Worm (Caenorhabditis elegans) whole organism, L4/young adult: ENCODE measurements around the gene pqn-96.
A peak's percentile ranks its signal among the peaks of the same experiment; 100 is the strongest.

Experiments used
- W03F9.2 ChIP-seq: fragments of 150-350 bp; optimal IDR thresholded peaks from 2 replicates; lab custom pipeline; 2014; ENCODE audit warnings: missing biosample characterization, missing genetic modification characterization
- dao-5 ChIP-seq: sonication (generic microtip); optimal IDR thresholded peaks from 2 replicates; lab custom pipeline; 2016; ENCODE audit warnings: missing genotype, missing genetic modification characterization, moderate library complexity, missing compliant biosample characterization
- him-1 ChIP-seq: sonication (generic microtip); optimal IDR thresholded peaks from 2 replicates; lab custom pipeline; 2016; ENCODE audit warnings: missing genotype, missing genetic modification reagents, missing genetic modification characterization, missing compliant biosample characterization

Gene pqn-96

DNA sequence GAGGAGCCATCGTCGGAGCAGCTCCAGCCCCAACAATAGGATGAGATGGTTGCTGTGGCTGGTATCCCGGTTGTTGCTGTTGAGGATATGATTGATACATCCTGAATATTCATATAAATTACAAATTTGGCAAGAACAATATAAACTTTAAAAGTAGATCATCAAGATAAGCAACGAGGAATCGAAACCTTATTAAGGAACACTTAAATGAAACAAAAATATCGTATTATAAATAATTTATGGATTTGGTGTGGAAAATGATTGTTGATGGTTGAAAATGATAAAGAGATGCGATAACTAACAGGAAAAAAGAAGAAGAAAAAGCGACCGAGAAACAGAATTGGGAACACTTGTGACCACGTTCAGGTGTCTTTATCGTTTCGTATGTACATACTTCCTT is at the start of gene pqn-96:
Gene pqn-96 (minus strand): TSS at position 101 of the 400 bp plus-strand sequence.
- no peak for TF ChIP-seq dao-5 (tag; lab: Kevin White, UChicago)
- TF ChIP-seq W03F9.2 = no peak
- TF ChIP-seq him-1 = no peak

- TF ChIP-seq him-1 (no peak), W03F9.2 (no peak), dao-5 (tag; lab: Kevin White, UChicago) (no peak)
Observed at ce11 chrIII:8483853-8484252, 44.6 kb upstream of the pqn-96 start, which contains the start of gene F42H10.3. F42H10.3 (plus strand) TSS chrIII:8484153.

DNA sequence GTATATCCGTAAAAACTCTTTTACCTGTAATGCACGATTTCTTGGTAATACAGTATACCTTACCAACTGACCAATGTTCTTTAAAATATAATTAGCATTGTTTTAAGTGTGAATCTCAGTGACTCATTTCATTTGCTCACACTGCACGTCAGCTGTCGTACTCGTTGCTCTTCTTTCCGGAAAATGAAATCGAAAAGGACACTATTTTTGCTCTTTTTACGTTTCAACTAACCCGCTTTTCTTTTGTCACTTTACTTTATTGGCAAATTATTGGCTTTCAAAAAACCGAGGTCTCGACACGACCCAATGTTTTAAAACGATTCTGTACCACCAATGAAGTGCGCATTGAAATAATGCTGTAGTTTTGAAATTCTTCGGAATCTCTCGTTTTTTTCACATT is 41.1 kb upstream of the pqn-96 start, which contains the start of gene F42H10.6:
Gene F42H10.6 (minus strand): TSS at position 101 of the 400 bp plus-strand sequence.
- TF ChIP-seq W03F9.2 (no peak), dao-5 (tag; lab: Kevin White, UChicago) (no peak), him-1 (no peak)

DNA sequence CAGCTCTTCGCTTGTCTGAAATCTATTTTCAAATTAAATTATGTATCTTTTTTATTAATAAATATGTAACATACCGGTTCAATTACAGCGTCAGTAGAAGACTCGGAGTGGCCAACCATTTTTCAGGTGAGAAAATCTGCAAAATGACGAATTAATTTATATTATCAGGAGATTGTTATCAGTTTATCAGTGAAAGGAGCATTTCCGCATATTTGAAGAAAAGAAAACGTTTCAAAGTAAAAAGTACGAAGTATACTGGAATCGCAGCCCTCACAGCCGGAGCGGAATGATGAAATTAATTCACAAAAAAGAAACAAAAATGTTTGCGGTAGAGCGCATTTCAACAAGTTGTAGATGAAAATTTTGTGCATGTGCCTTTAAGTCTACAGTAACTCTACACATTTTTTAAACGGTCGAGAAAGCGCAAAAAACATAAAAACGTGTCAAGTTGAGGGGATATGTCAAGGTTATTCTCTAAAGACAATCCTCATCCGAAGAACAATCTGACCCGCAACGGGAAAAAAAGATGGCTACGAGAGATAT is 40.2 kb upstream of the pqn-96 start:
- no peak for TF ChIP-seq W03F9.2
- TF ChIP-seq him-1 = no peak
- TF ChIP-seq dao-5 (tag; lab: Kevin White, UChicago) = no peak

- TF ChIP-seq W03F9.2 (no peak), dao-5 (tag; lab: Kevin White, UChicago) (no peak), him-1 (no peak)
Observed at ce11 chrIII:8473292-8473691, 34.1 kb upstream of the pqn-96 start.

DNA sequence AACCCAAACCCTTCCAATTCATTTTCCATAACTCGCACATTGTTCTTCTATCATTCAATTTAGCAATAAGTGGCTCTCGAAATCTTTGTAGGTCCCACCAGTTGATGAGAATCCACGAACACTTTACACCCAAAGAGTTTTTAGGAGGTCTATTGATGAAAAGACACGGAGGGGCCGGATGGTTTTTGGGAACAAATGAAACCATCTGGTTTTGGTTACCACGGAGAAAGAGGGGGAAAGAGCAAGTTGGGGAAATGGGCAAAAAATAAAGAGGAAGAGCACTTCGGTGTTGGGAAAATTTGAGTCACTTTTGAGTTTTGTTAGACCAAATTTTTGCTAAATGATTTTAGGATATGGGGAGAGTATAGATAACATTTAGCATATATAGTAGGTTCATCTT is 28.3 kb upstream of the pqn-96 start:
- no peak for TF ChIP-seq W03F9.2
- TF ChIP-seq him-1 = no peak
- no peak for TF ChIP-seq dao-5 (tag; lab: Kevin White, UChicago)

ce11 chrIII:8466735-8467134 is 27.5 kb upstream of the pqn-96 start, which contains the start of gene mig-39:
mig-39 (plus strand) TSS chrIII:8467035.
- TF ChIP-seq dao-5 (tag; lab: Kevin White, UChicago) (no peak), him-1 (no peak), W03F9.2 (no peak)

ce11 chrIII:8461410-8461809 is 22.2 kb upstream of the pqn-96 start:
- TF ChIP-seq W03F9.2 (no peak), dao-5 (tag; lab: Kevin White, UChicago) (no peak), him-1 (no peak)

DNA sequence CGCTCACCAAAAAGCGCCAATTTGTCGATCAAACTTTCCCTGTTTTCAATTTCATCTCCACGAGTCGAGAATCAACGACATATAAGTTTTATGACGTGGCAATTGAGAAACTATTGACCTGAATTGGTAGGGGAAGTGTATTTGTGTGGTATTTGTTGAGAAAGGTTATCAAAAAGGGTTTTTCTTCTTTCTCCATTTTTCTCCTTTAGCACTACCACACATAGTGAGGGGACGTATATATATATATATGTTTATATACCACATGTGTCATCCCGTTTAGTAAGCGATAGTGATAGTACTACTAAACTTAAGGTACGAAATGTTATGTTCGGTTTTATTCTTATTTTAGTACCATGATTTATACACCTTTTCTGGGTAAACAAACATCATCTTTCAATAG is 18.4 kb upstream of the pqn-96 start:
- TF ChIP-seq dao-5 (tag; lab: Kevin White, UChicago) (no peak), W03F9.2 (no peak), him-1 (no peak)

- no peak for TF ChIP-seq W03F9.2
- no peak for TF ChIP-seq him-1
- TF ChIP-seq dao-5 (tag; lab: Kevin White, UChicago) = no peak
Observed at ce11 chrIII:8451181-8451580, 12.0 kb upstream of the pqn-96 start.

DNA sequence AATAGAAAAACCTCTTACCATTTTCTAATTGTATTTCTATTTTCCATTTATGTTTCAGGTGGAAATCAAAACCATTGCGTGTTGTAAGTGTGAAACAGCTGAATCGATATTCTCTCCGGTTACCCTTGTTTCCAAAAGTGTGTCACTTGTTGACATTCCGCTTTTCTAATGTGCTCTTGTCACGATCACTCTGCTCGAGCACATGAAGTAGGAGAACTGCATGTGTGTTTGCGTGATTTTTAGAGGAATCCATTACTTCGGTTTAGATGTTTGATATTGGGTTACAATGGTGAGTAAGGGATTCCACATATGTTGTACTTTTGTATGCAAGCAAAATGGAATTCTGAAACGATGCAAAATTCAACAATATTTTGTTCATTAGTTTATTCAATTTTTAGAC is 11.3 kb upstream of the pqn-96 start:
- TF ChIP-seq dao-5 (tag; lab: Kevin White, UChicago) = no peak
- no peak for TF ChIP-seq W03F9.2
- no peak for TF ChIP-seq him-1

DNA sequence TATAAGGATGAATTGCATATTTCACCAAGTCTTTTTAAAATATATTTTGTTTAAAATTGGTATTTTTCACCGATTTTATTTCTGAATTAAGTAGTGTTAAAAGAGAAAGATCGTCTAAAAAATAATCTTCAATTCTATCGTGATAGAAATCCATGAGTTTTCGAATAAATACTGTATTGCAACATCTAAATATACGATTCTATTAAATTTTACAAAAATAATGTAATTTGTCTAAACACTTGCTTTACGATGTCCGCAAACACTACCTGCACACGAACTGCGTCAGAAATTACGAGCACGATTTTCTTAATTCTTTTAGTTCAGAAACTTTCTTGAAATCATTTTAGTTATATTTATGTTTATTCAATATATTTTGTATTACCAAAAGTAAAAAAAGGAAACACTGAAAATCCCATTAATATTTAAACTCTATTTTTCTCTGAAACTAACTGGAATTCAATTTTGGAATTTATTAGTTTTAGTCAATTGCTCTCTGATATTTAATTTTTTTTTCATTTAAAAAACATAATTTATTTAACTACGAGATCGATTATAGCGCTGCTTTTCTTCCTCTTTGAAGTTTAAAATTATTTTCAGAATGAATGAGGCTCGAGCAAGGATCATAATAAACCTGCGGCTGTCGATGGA is 10.1 kb upstream of the pqn-96 start, which contains the start of gene mrpl-32:
Gene mrpl-32 (plus strand): TSS at position 598 of the 648 bp plus-strand sequence.
- TF ChIP-seq him-1 = no peak
- TF ChIP-seq W03F9.2 = peak; percentile 61

DNA sequence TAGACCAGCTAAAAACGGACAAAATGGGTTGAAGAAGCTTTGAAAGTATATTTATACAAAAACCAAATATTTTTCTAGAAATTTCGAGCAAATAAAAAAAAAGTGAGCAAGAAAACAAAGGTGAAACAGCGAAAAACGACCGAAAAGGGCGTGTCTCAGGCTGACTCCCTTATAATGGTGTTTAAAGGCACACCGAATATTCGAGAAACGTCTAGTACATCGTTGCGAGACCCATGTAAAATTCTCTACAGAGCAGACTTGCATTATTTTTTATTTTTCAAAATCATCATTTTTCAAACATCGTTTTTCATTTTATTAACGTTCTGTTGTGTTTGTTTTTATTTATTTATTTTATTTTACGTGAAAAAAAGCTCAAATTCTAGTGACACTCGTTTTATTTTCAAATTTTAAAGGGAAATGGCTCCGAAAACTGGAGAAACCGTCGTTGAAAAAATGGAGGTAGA is 7.8 kb upstream of the pqn-96 start, which contains the start of gene rpn-3:
Gene rpn-3 (plus strand): TSS at position 414 of the 464 bp plus-strand sequence.
- TF ChIP-seq him-1 (peak; percentile 58), W03F9.2 (peak; percentile 96), dao-5 (tag; lab: Kevin White, UChicago) (no peak)

- TF ChIP-seq W03F9.2 (no peak), dao-5 (tag; lab: Kevin White, UChicago) (no peak), him-1 (no peak)
Observed at ce11 chrIII:8446534-8446933, 7.3 kb upstream of the pqn-96 start, which contains the start of gene hsp-110. hsp-110 (minus strand) TSS chrIII:8446909.

ce11 chrIII:8446061-8446460 is 6.8 kb upstream of the pqn-96 start:
- TF ChIP-seq him-1 (no peak), W03F9.2 (no peak), dao-5 (tag; lab: Kevin White, UChicago) (no peak)
